Fruit fly (Drosophila melanogaster): ENCODE results near the gene Mcm6.

Gene Mcm6

dm6 chrX:6656023-6656594 is 18.1 kb upstream of the Mcm6 start (continued):
- TF ChIP-seq Dek (tag; optimal IDR thresholded peaks at IDR 0.05): peak; percentile 78
- TF ChIP-seq dmrt99B (tag; optimal IDR thresholded peaks at IDR 0.05): peak; percentile 89
- peak; percentile 74 for TF ChIP-seq CG10267 (tag; optimal IDR thresholded peaks at IDR 0.05)
- peak; percentile 85 for TF ChIP-seq slp2 (GFP tag; optimal IDR thresholded peaks at IDR 0.05)
- TF ChIP-seq CG17361 (GFP tag; IDR thresholded peaks at IDR 0.05): peak; percentile 93
- no peak for TF ChIP-seq hth (optimal IDR thresholded peaks at IDR 0.05)
- TF ChIP-seq prd (optimal IDR thresholded peaks at IDR 0.05): no peak
- peak; percentile 87 for TF ChIP-seq prd (GFP tag; IDR thresholded peaks at IDR 0.05)
- peak; percentile 59 for TF ChIP-seq kah (GFP tag; optimal IDR thresholded peaks at IDR 0.05)
- peak; percentile 53; the same call in 1 of the 2 replicates for TF ChIP-seq CG17612 (GFP tag; IDR thresholded peaks at IDR 0.05)
- TF ChIP-seq klu (GFP tag; IDR thresholded peaks at IDR 0.05): peak; percentile 69
- peak; percentile 86 for TF ChIP-seq mam (GFP tag; optimal IDR thresholded peaks at IDR 0.05)
- no peak for TF ChIP-seq knrl (GFP tag; IDR thresholded peaks at IDR 0.05; ENCODE audit: partially characterized antibody)
- peak in 1 of 3 experiments; percentile 48 for TF ChIP-seq Stat92E (GFP tag; optimal IDR thresholded peaks at IDR 0.05)
- peak in 1 of 3 experiments; percentile 61 for TF ChIP-seq lola (GFP tag; optimal IDR thresholded peaks at IDR 0.05)
- peak; percentile 80 for TF ChIP-seq CG1233 (GFP tag; optimal IDR thresholded peaks at IDR 0.05)
- peak; percentile 77 for TF ChIP-seq gcm (GFP tag; optimal IDR thresholded peaks at IDR 0.05)
- TF ChIP-seq CG4854 (GFP tag; optimal IDR thresholded peaks at IDR 0.05): peak; percentile 80
- peak; percentile 78 for TF ChIP-seq scrt (GFP tag; optimal IDR thresholded peaks at IDR 0.05)
- peak; percentile 86 for TF ChIP-seq PHDP (tag; optimal IDR thresholded peaks at IDR 0.05)
- TF ChIP-seq TFAM (GFP tag; optimal IDR thresholded peaks at IDR 0.05): peak; percentile 22
- TF ChIP-seq ac (GFP tag; optimal IDR thresholded peaks at IDR 0.05): peak; percentile 63
- TF ChIP-seq CG8388 (GFP tag; optimal IDR thresholded peaks at IDR 0.05): peak; percentile 81
- peak in 1 of 2 experiments; percentile 86 for TF ChIP-seq Eip74EF (GFP tag; optimal IDR thresholded peaks at IDR 0.05)
- peak; percentile 64 for TF ChIP-seq CG11696 (GFP tag; IDR thresholded peaks at IDR 0.05)
- peak; percentile 76 for TF ChIP-seq slou (GFP tag; optimal IDR thresholded peaks at IDR 0.05)
- peak; percentile 81 for TF ChIP-seq ATbp (GFP tag; optimal IDR thresholded peaks at IDR 0.05)
- no peak for TF ChIP-seq Elba2 (GFP tag; optimal IDR thresholded peaks at IDR 0.05)
- no peak for TF ChIP-seq cad (GFP tag; optimal IDR thresholded peaks at IDR 0.05)
- TF ChIP-seq Hr51 (GFP tag; optimal IDR thresholded peaks at IDR 0.05): peak; percentile 70 to 89
- TF ChIP-seq Dad (GFP tag; optimal IDR thresholded peaks at IDR 0.05): peak; percentile 75
- TF ChIP-seq ash1 (GFP tag; optimal IDR thresholded peaks at IDR 0.05): no peak
- no peak for TF ChIP-seq Hr39 (optimal IDR thresholded peaks at IDR 0.05)
- TF ChIP-seq Optix (GFP tag; IDR thresholded peaks at IDR 0.05): peak; percentile 69
- peak; percentile 85 for TF ChIP-seq sisA (GFP tag; IDR thresholded peaks at IDR 0.05)
- peak; percentile 75 for TF ChIP-seq Max (GFP tag; optimal IDR thresholded peaks at IDR 0.05)
- peak; percentile 26 for TF ChIP-seq wek (GFP tag; optimal IDR thresholded peaks at IDR 0.05)
- peak; percentile 59 for TF ChIP-seq CG4730 (GFP tag; IDR thresholded peaks at IDR 0.05)
- peak; percentile 81 for TF ChIP-seq Fer3 (tag; optimal IDR thresholded peaks at IDR 0.05)
- TF ChIP-seq dm (GFP tag; optimal IDR thresholded peaks at IDR 0.05): peak; percentile 71
- TF ChIP-seq schlank (tag; optimal IDR thresholded peaks at IDR 0.05): peak; percentile 70
- TF ChIP-seq eyg (GFP tag; optimal IDR thresholded peaks at IDR 0.05): peak; percentile 78
- TF ChIP-seq Sry-β (GFP tag; optimal IDR thresholded peaks at IDR 0.05): no peak
- no peak for TF ChIP-seq bigmax (GFP tag; optimal IDR thresholded peaks at IDR 0.05)
- TF ChIP-seq CG1529 (GFP tag; optimal IDR thresholded peaks at IDR 0.05): peak; percentile 57
- TF ChIP-seq CHES-1-like (GFP tag; optimal IDR thresholded peaks at IDR 0.05): peak; percentile 80
- peak; percentile 89 for TF ChIP-seq CG7556 (GFP tag; optimal IDR thresholded peaks at IDR 0.05)
- TF ChIP-seq CG16779 (GFP tag; IDR thresholded peaks at IDR 0.05): no peak
- TF ChIP-seq CG5953 (GFP tag; IDR thresholded peaks at IDR 0.05): peak; percentile 50; the same call in 1 of the 2 replicates
- peak; percentile 38 for TF ChIP-seq CG31365 (tag; optimal IDR thresholded peaks at IDR 0.05)
